Worm (Caenorhabditis elegans) whole organism, midembryonic: Measurements from ENCODE around the gene ric-7.

Experiments
- T22C8.4 ChIP-seq: fragments of 200-800 bp; sonication (Bioruptor generic); IDR thresholded peaks from 2 replicates; pipeline ENCODE4 v1.3.6; 2022; ENCODE audit warnings: missing genetic modification characterization, missing compliant biosample characterization
- cog-1 ChIP-seq: sonication (generic microtip); optimal IDR thresholded peaks from 2 replicates; lab custom pipeline; 2016; ENCODE audit warnings: missing genetic modification characterization, missing compliant biosample characterization
- flt-1 ChIP-seq: fragments of 200-800 bp; sonication (Bioruptor generic); IDR thresholded peaks from 2 replicates; pipeline ENCODE4 v1.3.6; 2022; ENCODE audit warnings: missing genetic modification characterization, missing compliant biosample characterization
- med-1 ChIP-seq: sonication (generic microtip); optimal IDR thresholded peaks from 2 replicates; lab custom pipeline; 2017; ENCODE audit warnings: missing genetic modification characterization, mild to moderate bottlenecking, missing compliant biosample characterization, antibody characterized with exemption, missing genetic modification reagents; ENCODE audit not compliant: insufficient read depth
- ref-1 ChIP-seq: fragments of 200-800 bp; sonication (Bioruptor generic); conservative IDR thresholded peaks from 2 replicates; pipeline ENCODE4 v1.3.6; 2022; ENCODE audit warnings: missing genetic modification reagents, missing genetic modification characterization, missing compliant biosample characterization
- tab-1 ChIP-seq: fragments of 200-800 bp; sonication (Bioruptor generic); IDR thresholded peaks from 2 replicates; pipeline ENCODE4 v1.3.6; 2022; ENCODE audit warnings: missing genetic modification characterization, missing compliant biosample characterization
- ztf-29 ChIP-seq: fragments of 200-800 bp; sonication (Bioruptor generic); IDR thresholded peaks from 2 replicates; pipeline ENCODE4 v1.3.6; 2022; ENCODE audit warnings: missing genetic modification reagents, missing genetic modification characterization, missing compliant biosample characterization

DNA sequence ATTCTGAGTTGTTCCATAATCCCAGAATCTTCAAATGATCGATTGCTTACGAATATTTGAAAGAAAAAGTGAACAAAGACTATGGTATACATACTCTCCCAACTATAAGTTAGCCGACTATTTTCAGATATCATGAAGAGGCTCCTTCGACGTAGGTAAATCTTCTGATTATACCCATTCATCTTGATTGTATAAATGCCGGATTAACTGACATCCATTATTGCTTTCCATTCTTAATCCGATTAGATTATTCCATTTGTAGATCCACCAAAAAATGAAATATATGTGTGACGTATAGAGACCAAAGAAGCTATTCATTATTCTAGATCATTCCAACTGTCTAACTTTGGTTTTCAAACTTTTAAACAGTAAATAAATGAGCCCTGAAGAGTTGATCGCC is 12.2 kb downstream of the ric-7 start:
- TF ChIP-seq flt-1 (GFP tag; lab: Robert Waterston, UW) (no peak), ref-1 (GFP tag; lab: Robert Waterston, UW) (no peak), T22C8.4 (no peak), cog-1 (no peak), med-1 (GFP tag; lab: Kevin White, UChicago) (no peak), tab-1 (no peak), ztf-29 (no peak)
